Fruit fly (Drosophila melanogaster): ENCODE data around the gene CG10340.

- no peak for TF ChIP-seq CG9948 (tag; optimal IDR thresholded peaks at IDR 0.05)
- TF ChIP-seq CG17806 (tag; optimal IDR thresholded peaks at IDR 0.05) = no peak
- TF ChIP-seq CG13204 (GFP tag; optimal IDR thresholded peaks at IDR 0.05) = no peak
- TF ChIP-seq EcR (GFP tag; optimal IDR thresholded peaks at IDR 0.05) = no peak
- no peak for TF ChIP-seq Snoo (tag; optimal IDR thresholded peaks at IDR 0.05)
- TF ChIP-seq Pif1A (GFP tag; optimal IDR thresholded peaks at IDR 0.05) = no peak
- no peak for TF ChIP-seq rn (GFP tag; IDR thresholded peaks at IDR 0.05)
- no peak for TF ChIP-seq CG34367 (tag; optimal IDR thresholded peaks at IDR 0.05)
These were observed 29.4 kb upstream of the CG10340 start, which contains the start of gene Arl6IP1 for dm6 chr3R:16643591-16643990.
